Worm (Caenorhabditis elegans): ENCODE results near the gene gss-1.

DNA sequence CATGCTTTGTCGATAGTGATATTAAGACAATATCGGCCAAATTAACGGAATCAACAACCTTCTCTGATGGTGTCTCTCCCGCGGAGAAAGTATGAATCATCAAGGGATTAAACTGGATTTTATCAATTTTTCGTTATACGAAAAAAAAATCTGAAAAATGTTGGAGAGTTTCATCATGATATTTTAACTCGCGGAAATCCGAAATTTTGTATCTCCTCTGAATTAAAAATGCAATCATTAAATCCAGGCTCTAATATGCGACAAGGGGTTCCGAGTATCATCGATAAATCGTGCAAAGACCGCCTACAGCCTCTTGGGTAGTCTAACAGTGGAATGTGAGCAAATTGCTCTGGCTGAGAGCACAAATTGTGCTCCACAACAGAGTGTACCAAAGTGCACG is 39.1 kb downstream of the gss-1 start, which contains the start of gene C06C3.10:
- TF ChIP-seq egl-43 (GFP tag; IDR thresholded peaks at IDR 0.05) (no peak), unc-39 (tag; optimal IDR thresholded peaks at IDR 0.05) (no peak), set-16 (GFP tag; IDR thresholded peaks at IDR 0.05) (no peak), jun-1 (tag; optimal IDR thresholded peaks at IDR 0.05) (no peak), spr-1 (tag; optimal IDR thresholded peaks at IDR 0.05) (no peak), ama-1 (optimal IDR thresholded peaks at IDR 0.05) (no peak), ceh-82 (tag; optimal IDR thresholded peaks at IDR 0.05) (no peak), tag-97 (GFP tag; IDR thresholded peaks at IDR 0.05) (no peak), F37D6.2 (tag; optimal IDR thresholded peaks at IDR 0.05) (no peak), nhr-77 (tag; optimal IDR thresholded peaks at IDR 0.05) (no peak), F49E8.2 (tag; optimal IDR thresholded peaks at IDR 0.05; ENCODE audit: borderline replicate concordance) (no peak), nhr-28 (tag; optimal IDR thresholded peaks at IDR 0.05) (no peak), zfp-3 (GFP tag; conservative IDR thresholded peaks at IDR 0.05) (no peak)

Data from whole organism, L4 larva.